Fruit fly (Drosophila melanogaster) whole organism, embryonic: ENCODE data around the gene ast.

ENCODE experiments used
- Abd-B ChIP-seq: fragments of 200-800 bp; sonication (Bioruptor generic); optimal IDR thresholded peaks from 2 replicates; lab custom pipeline; 2018; ENCODE audit warnings: missing biosample characterization, mild to moderate bottlenecking, missing genetic modification characterization, moderate library complexity
- Adf1 ChIP-seq: fragments of 200-800 bp; sonication (Bioruptor generic); IDR thresholded peaks from 2 replicates; pipeline ENCODE4 v1.3.6; 2022; ENCODE audit warnings: missing biosample characterization, missing genetic modification characterization
- B-H2 ChIP-seq: fragments of 200-800 bp; sonication (Bioruptor generic); optimal IDR thresholded peaks from 2 replicates; lab custom pipeline; 2018; ENCODE audit warnings: missing biosample characterization, mild to moderate bottlenecking, missing genetic modification characterization
- CG10366 ChIP-seq: fragments of 200-800 bp; sonication (Bioruptor generic); IDR thresholded peaks from 2 replicates; pipeline ENCODE4 v1.3.6; 2022; ENCODE audit warnings: missing biosample characterization, missing genetic modification characterization
- CG12391 ChIP-seq: fragments of 200-800 bp; sonication (Bioruptor generic); optimal IDR thresholded peaks from 3 replicates; lab custom pipeline; 2018; ENCODE audit warnings: missing biosample characterization, mild to moderate bottlenecking, missing genetic modification characterization, moderate library complexity
- CG15269 ChIP-seq: fragments of 200-800 bp; sonication (Bioruptor generic); optimal IDR thresholded peaks from 2 replicates; lab custom pipeline; 2018; ENCODE audit warnings: missing biosample characterization, mild to moderate bottlenecking, missing genetic modification characterization, moderate library complexity
- CG1602 ChIP-seq: fragments of 200-800 bp; sonication (Bioruptor generic); optimal IDR thresholded peaks from 3 replicates; lab custom pipeline; 2016; ENCODE audit warnings: missing biosample characterization, missing genetic modification characterization
- CG16863 ChIP-seq: fragments of 200-800 bp; sonication (Bioruptor generic); optimal IDR thresholded peaks from 3 replicates; lab custom pipeline; 2016; ENCODE audit warnings: missing biosample characterization, missing genetic modification characterization
- CG17385 ChIP-seq: fragments of 200-800 bp; sonication (Bioruptor generic); optimal IDR thresholded peaks from 3 replicates; lab custom pipeline; 2018; ENCODE audit warnings: missing biosample characterization, mild to moderate bottlenecking, missing genetic modification characterization
- CG2678 ChIP-seq: fragments of 200-800 bp; sonication (Bioruptor generic); optimal IDR thresholded peaks from 3 replicates; lab custom pipeline; 2019; ENCODE audit warnings: missing biosample characterization, mild to moderate bottlenecking, missing genetic modification characterization, moderate library complexity
- CG34422 ChIP-seq: fragments of 200-800 bp; sonication (Bioruptor generic); IDR thresholded peaks from 3 replicates; pipeline ENCODE4 v1.3.6; 2022; ENCODE audit warnings: missing biosample characterization, missing genetic modification characterization
- CG3847 ChIP-seq: fragments of 200-800 bp; sonication (Bioruptor generic); IDR thresholded peaks from 2 replicates; pipeline ENCODE4 v1.3.6; 2022; ENCODE audit warnings: missing biosample characterization, missing genetic modification characterization
- CG5245 ChIP-seq: fragments of 200-800 bp; sonication (Bioruptor generic); optimal IDR thresholded peaks from 3 replicates; lab custom pipeline; 2016; ENCODE audit warnings: missing biosample characterization, missing genetic modification characterization
- CG7556 ChIP-seq: fragments of 200-800 bp; sonication (Bioruptor generic); optimal IDR thresholded peaks from 2 replicates; lab custom pipeline; 2017; ENCODE audit warnings: missing biosample characterization, mild to moderate bottlenecking, missing genetic modification characterization
- CG9817 ChIP-seq: fragments of 200-800 bp; sonication (Bioruptor generic); optimal IDR thresholded peaks from 2 replicates; lab custom pipeline; 2018; ENCODE audit warnings: missing biosample characterization, mild to moderate bottlenecking, missing genetic modification characterization, moderate library complexity
- D ChIP-seq, 2 experiments: fragments of 200-800 bp in 1 of 2; fragments of >200 bp in 1 of 2; sonication (Bioruptor generic) in 1 of 2; optimal IDR thresholded peaks; 2 replicates in 1 of 2; 3 replicates in 1 of 2; lab custom pipeline; 2017; ENCODE audit warnings: mild to moderate bottlenecking in 1 of 2, missing biosample characterization in 1 of 2, missing genetic modification characterization in 1 of 2, missing genetic modification reagents in 1 of 2
- Dbx ChIP-seq: fragments of 200-800 bp; sonication (Bioruptor generic); IDR thresholded peaks from 3 replicates; pipeline ENCODE4 v1.3.6; 2022; ENCODE audit warnings: missing biosample characterization, missing genetic modification characterization
- Dek ChIP-seq: fragments of 200-800 bp; sonication (Bioruptor generic); optimal IDR thresholded peaks from 3 replicates; lab custom pipeline; 2019; ENCODE audit warnings: missing biosample characterization, mild to moderate bottlenecking, missing genetic modification characterization, moderate library complexity
- Dip3 ChIP-seq: fragments of 200-800 bp; sonication (Bioruptor generic); optimal IDR thresholded peaks from 3 replicates; lab custom pipeline; 2016; ENCODE audit warnings: missing biosample characterization, missing genetic modification characterization
- E2f2 ChIP-seq: fragments of 200-800 bp; sonication (Bioruptor generic); IDR thresholded peaks from 2 replicates; pipeline ENCODE4 v1.3.6; 2022; ENCODE audit warnings: missing biosample characterization, missing genetic modification characterization
- Ets65A ChIP-seq: fragments of 200-800 bp; sonication (Bioruptor generic); peaks from one replicate; lab custom pipeline; 2016; ENCODE audit warnings: missing biosample characterization, missing genetic modification characterization
- Fer1 ChIP-seq: fragments of 200-800 bp; sonication (Bioruptor generic); optimal IDR thresholded peaks from 2 replicates; lab custom pipeline; 2017; ENCODE audit warnings: missing biosample characterization, mild to moderate bottlenecking, missing genetic modification characterization
- Gug ChIP-seq: fragments of 200-800 bp; sonication (Bioruptor generic); IDR thresholded peaks from 4 replicates; pipeline ENCODE4 v1.3.6; 2022; ENCODE audit warnings: missing biosample characterization, missing genetic modification characterization
- Hmr ChIP-seq: fragments of 200-800 bp; sonication (Bioruptor generic); optimal IDR thresholded peaks from 3 replicates; lab custom pipeline; 2017; ENCODE audit warnings: mild to moderate bottlenecking, missing biosample characterization, missing genetic modification reagents, missing genetic modification characterization
- Hsf ChIP-seq: fragments of 200-800 bp; sonication (Bioruptor generic); optimal IDR thresholded peaks from 3 replicates; lab custom pipeline; 2016; ENCODE audit warnings: missing biosample characterization, missing genetic modification characterization
- Nf-YA ChIP-seq: fragments of 200-800 bp; sonication (Bioruptor generic); IDR thresholded peaks from 2 replicates; pipeline ENCODE4 v1.3.6; 2022; ENCODE audit warnings: missing biosample characterization, missing genetic modification characterization
- Optix ChIP-seq: fragments of 200-800 bp; sonication (Bioruptor generic); IDR thresholded peaks from 3 replicates; pipeline ENCODE4 v1.3.6; 2022; ENCODE audit warnings: missing biosample characterization, missing genetic modification characterization
- Rfx ChIP-seq: fragments of 200-800 bp; sonication (Bioruptor generic); IDR thresholded peaks from 2 replicates; pipeline ENCODE4 v1.3.6; 2022; ENCODE audit warnings: missing biosample characterization, missing genetic modification characterization
- Side ChIP-seq: fragments of 200-800 bp; sonication (Bioruptor generic); optimal IDR thresholded peaks from 2 replicates; lab custom pipeline; 2016; ENCODE audit warnings: missing biosample characterization, missing genetic modification characterization
- Trl ChIP-seq, 3 experiments: fragments of >200 bp in 2 of 3; fragments of 200-800 bp in 1 of 3; sonication (Bioruptor generic) in 1 of 3; optimal IDR thresholded peaks; 2 replicates in 1 of 3; 3 replicates in 2 of 3; lab custom pipeline; 2016 to 2017; ENCODE audit warnings: missing biosample characterization in 1 of 3, missing genetic modification characterization in 1 of 3
- bcd ChIP-seq: fragments of 200-800 bp; sonication (Bioruptor generic); optimal IDR thresholded peaks from 2 replicates; lab custom pipeline; 2017; ENCODE audit warnings: missing biosample characterization, mild to moderate bottlenecking, missing genetic modification characterization
- bsh ChIP-seq, 2 experiments: fragments of 200-800 bp; sonication (Bioruptor generic); optimal IDR thresholded peaks; 2 replicates each; lab custom pipeline; 2017 to 2018; ENCODE audit warnings: mild to moderate bottlenecking in 2 of 2, missing biosample characterization in 2 of 2, missing genetic modification characterization in 2 of 2, moderate library complexity in 1 of 2
- caup ChIP-seq: fragments of 200-800 bp; sonication (Bioruptor generic); optimal IDR thresholded peaks from 3 replicates; lab custom pipeline; 2017; ENCODE audit warnings: missing biosample characterization, mild to moderate bottlenecking, missing genetic modification characterization, moderate library complexity; ENCODE audit not compliant: severe bottlenecking
- crol ChIP-seq: fragments of 200-800 bp; sonication (Bioruptor generic); IDR thresholded peaks from 2 replicates; pipeline ENCODE4 v1.3.6; 2022; ENCODE audit warnings: missing biosample characterization, missing genetic modification characterization
- cwo ChIP-seq: fragments of 200-800 bp; sonication (Bioruptor generic); optimal IDR thresholded peaks from 3 replicates; lab custom pipeline; 2017; ENCODE audit warnings: missing biosample characterization, missing genetic modification characterization, mild to moderate bottlenecking, moderate library complexity, missing genetic modification reagents
- dysf ChIP-seq: fragments of 200-800 bp; sonication (Bioruptor generic); IDR thresholded peaks from 3 replicates; pipeline ENCODE4 v1.3.6; 2022; ENCODE audit warnings: missing biosample characterization, missing genetic modification characterization
- grau ChIP-seq: fragments of 200-800 bp; optimal IDR thresholded peaks from 3 replicates; lab custom pipeline; 2019; ENCODE audit warnings: missing biosample characterization, mild to moderate bottlenecking, missing genetic modification characterization, moderate library complexity
- ind ChIP-seq: fragments of 200-800 bp; sonication (Bioruptor generic); optimal IDR thresholded peaks from 3 replicates; lab custom pipeline; 2016; ENCODE audit warnings: missing biosample characterization, missing genetic modification characterization
- mam ChIP-seq: fragments of 200-800 bp; sonication (Bioruptor generic); optimal IDR thresholded peaks from 3 replicates; lab custom pipeline; 2016; ENCODE audit warnings: missing biosample characterization, missing genetic modification characterization
- ranshi ChIP-seq: fragments of 200-800 bp; sonication (Bioruptor generic); IDR thresholded peaks from 2 replicates; pipeline ENCODE4 v1.3.6; 2022; ENCODE audit warnings: missing biosample characterization, missing genetic modification characterization
- rib ChIP-seq: fragments of 200-800 bp; sonication (Bioruptor generic); IDR thresholded peaks from 2 replicates; pipeline ENCODE4 v1.3.6; 2022; ENCODE audit warnings: missing biosample characterization, missing genetic modification characterization
- slp2 ChIP-seq: fragments of 200-800 bp; sonication (Bioruptor generic); optimal IDR thresholded peaks from 2 replicates; lab custom pipeline; 2016; ENCODE audit warnings: missing biosample characterization, missing genetic modification characterization
- sr ChIP-seq: fragments of 200-800 bp; sonication (Bioruptor generic); IDR thresholded peaks from 3 replicates; pipeline ENCODE4 v1.3.6; 2022; ENCODE audit warnings: missing biosample characterization, missing genetic modification characterization
- stc ChIP-seq: fragments of 200-800 bp; sonication (Bioruptor generic); IDR thresholded peaks from 2 replicates; pipeline ENCODE4 v1.3.6; 2022; ENCODE audit warnings: missing biosample characterization, missing genetic modification characterization
- stwl ChIP-seq: fragments of 200-800 bp; sonication (Bioruptor generic); optimal IDR thresholded peaks from 3 replicates; lab custom pipeline; 2018; ENCODE audit warnings: missing biosample characterization, mild to moderate bottlenecking, missing genetic modification characterization, moderate library complexity
- sug ChIP-seq: fragments of 200-800 bp; optimal IDR thresholded peaks from 2 replicates; lab custom pipeline; 2019; ENCODE audit warnings: missing biosample characterization, mild to moderate bottlenecking, missing genetic modification characterization, moderate library complexity
- ttk ChIP-seq: fragments of 200-800 bp; sonication (Bioruptor generic); IDR thresholded peaks from 2 replicates; pipeline ENCODE4 v2.1.2; 2022; ENCODE audit warnings: missing biosample characterization, missing genetic modification characterization
- zfh2 ChIP-seq: fragments of 200-800 bp; sonication (Bioruptor generic); optimal IDR thresholded peaks from 2 replicates; lab custom pipeline; 2016; ENCODE audit warnings: missing biosample characterization, missing genetic modification characterization

ast gene

dm6 chr2L:1043195-1043990, 34.4 kb upstream of the ast start (continued):
- TF ChIP-seq CG3847 (0 out of 2 replicates have a peak, but pooled peaks have one; percentile 8), slp2 (GFP tag; lab: Kevin White, UChicago) (no peak), zfh2 (GFP tag; lab: Kevin White, UChicago) (peak; percentile 47), CG16863 (GFP tag; lab: Kevin White, UChicago) (no peak), Dek (tag; lab: Kevin White, UChicago) (peak; percentile 1), CG1602 (GFP tag; lab: Kevin White, UChicago) (no peak), grau (peak; percentile 82), E2f2 (GFP tag; lab: Robert Waterston, UW) (no peak), cwo (peak; percentile 39), Hmr (GFP tag; lab: Kevin White, UChicago) (peak; percentile 78), Fer1 (GFP tag; lab: Kevin White, UChicago) (peak; percentile 29), Abd-B (GFP tag; lab: Kevin White, UChicago) (no peak), Adf1 (GFP tag; lab: Robert Waterston, UW) (peak; percentile 73), stc (GFP tag; lab: Robert Waterston, UW) (no peak), Hsf (GFP tag; lab: Kevin White, UChicago) (peak; percentile 35), CG12391 (peak; percentile 12), mam (GFP tag; lab: Kevin White, UChicago) (peak; percentile 57), CG9817 (peak; percentile 39), dysf (GFP tag; lab: Robert Waterston, UW) (peak; percentile 52; the same call in 2 of the 3 replicates), crol (GFP tag; lab: Robert Waterston, UW) (0 out of 2 replicates have a peak, but pooled peaks have one; percentile 30), CG17385 (GFP tag; lab: Kevin White, UChicago) (peak; percentile 29), Ets65A (GFP tag; lab: Kevin White, UChicago) (peak; percentile 67), B-H2 (GFP tag; lab: Kevin White, UChicago) (no peak), CG2678 (tag; lab: Kevin White, UChicago) (peak; percentile 60), D (optimal IDR thresholded peaks at IDR 0.05; lab: Kevin White, UChicago) (no peak), D (GFP tag; optimal IDR thresholded peaks at IDR 0.05; lab: Kevin White, UChicago) (no peak), Dip3 (peak; percentile 52), CG10366 (0 out of 2 replicates have a peak, but pooled peaks have one; percentile 18), bcd (GFP tag; lab: Kevin White, UChicago) (peak; percentile 16), Dbx (GFP tag; lab: Robert Waterston, UW) (peak; percentile 62; the same call in 2 of the 3 replicates), ind (GFP tag; lab: Kevin White, UChicago) (peak; percentile 28), bsh (GFP tag; optimal IDR thresholded peaks at IDR 0.05; lab: Kevin White, UChicago) (no peak), Trl (optimal IDR thresholded peaks at IDR 0.05; lab: Kevin White, UChicago) (no peak), Trl (GFP tag; optimal IDR thresholded peaks at IDR 0.05; lab: Kevin White, UChicago) (no peak), ranshi (GFP tag; lab: Robert Waterston, UW) (peak; percentile 47; the same call in 1 of the 2 replicates), caup (peak; percentile 31), Gug (GFP tag; lab: Robert Waterston, UW) (peak; percentile 20; the same call in 1 of the 4 replicates), CG5245 (no peak), Rfx (peak; percentile 52; the same call in 1 of the 2 replicates), CG34422 (0 out of 3 replicates have a peak, but pooled peaks have one; percentile 22), CG7556 (GFP tag; lab: Kevin White, UChicago) (peak; percentile 62), ttk (GFP tag; lab: Robert Waterston, UW) (0 out of 2 replicates have a peak, but pooled peaks have one; percentile 4), Optix (GFP tag; lab: Robert Waterston, UW) (no peak), Nf-YA (no peak), stwl (tag; lab: Kevin White, UChicago) (no peak), rib (no peak), CG15269 (tag; lab: Kevin White, UChicago) (peak; percentile 50), sug (tag; lab: Kevin White, UChicago) (peak; percentile 12), Side (GFP tag; lab: Kevin White, UChicago) (peak; percentile 10), sr (peak; percentile 56; the same call in 2 of the 3 replicates)
